Worm (Caenorhabditis elegans) whole organism, early embryonic: ENCODE data around the gene nos-1.

Experiments
- B0310.2 ChIP-seq: sonication (generic microtip); optimal IDR thresholded peaks from 2 replicates; lab custom pipeline; 2016; ENCODE audit warnings: mild to moderate bottlenecking, missing genetic modification characterization, missing compliant biosample characterization
- F13C5.2 ChIP-seq: sonication (generic microtip); optimal IDR thresholded peaks from 2 replicates; lab custom pipeline; 2017; ENCODE audit warnings: mild to moderate bottlenecking, missing genetic modification characterization, inconsistent platforms, missing compliant biosample characterization
- ama-1 ChIP-seq: fragments of 150-350 bp; optimal IDR thresholded peaks from 2 replicates; lab custom pipeline; 2014
- ceh-13 ChIP-seq: fragments of 200-800 bp; sonication (Bioruptor generic); optimal IDR thresholded peaks from 2 replicates; lab custom pipeline; 2018; ENCODE audit warnings: mild to moderate bottlenecking, missing genetic modification characterization, missing compliant biosample characterization
- flt-1 ChIP-seq: fragments of 200-800 bp; sonication (Bioruptor generic); IDR thresholded peaks from 2 replicates; pipeline ENCODE4 v1.3.6; 2022; ENCODE audit warnings: missing genetic modification characterization, missing compliant biosample characterization
- sea-1 ChIP-seq: fragments of 200-800 bp; sonication (Bioruptor generic); conservative IDR thresholded peaks from 2 replicates; pipeline ENCODE4 v1.3.6; 2022; ENCODE audit warnings: missing genetic modification characterization, missing compliant biosample characterization

DNA sequence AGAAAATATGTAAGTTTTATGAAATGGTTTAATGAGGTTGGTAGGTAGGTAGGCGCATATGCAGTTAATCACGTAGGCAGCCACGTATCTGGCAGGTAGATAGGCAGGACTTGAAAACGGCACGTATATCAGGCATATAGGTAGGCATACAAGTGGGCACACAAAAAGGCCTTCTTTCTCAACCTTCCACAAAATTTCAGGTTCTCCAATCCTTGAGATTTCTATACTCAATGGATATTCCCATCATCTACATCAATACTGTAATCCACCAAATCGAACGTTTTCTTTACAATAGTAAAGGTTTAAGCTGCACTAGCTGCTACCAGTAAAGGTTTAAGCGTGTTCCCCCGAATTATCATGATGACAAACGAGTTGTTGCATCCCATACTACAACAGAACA, 20.7 kb downstream of the nos-1 start:
- TF ChIP-seq ama-1 (lab: Kevin White, UChicago): no peak
- no peak for TF ChIP-seq ceh-13 (GFP tag; lab: Kevin White, UChicago)
- no peak for TF ChIP-seq sea-1 (GFP tag; lab: Robert Waterston, UW)
- no peak for TF ChIP-seq flt-1
- no peak for TF ChIP-seq F13C5.2
- no peak for TF ChIP-seq B0310.2
